Fruit fly (Drosophila melanogaster) whole organism, embryonic: ENCODE results near the gene Lamtor5.
A peak's percentile ranks its signal among the peaks of the same experiment; 100 is the strongest.

Source experiments
- Abd-B ChIP-seq: fragments of 200-800 bp; sonication (Bioruptor generic); optimal IDR thresholded peaks from 2 replicates; lab custom pipeline; 2018; ENCODE audit warnings: missing biosample characterization, mild to moderate bottlenecking, missing genetic modification characterization, moderate library complexity
- CG1024 ChIP-seq: fragments of 200-800 bp; sonication (Bioruptor generic); IDR thresholded peaks from 2 replicates; pipeline ENCODE4 v1.3.6; 2022; ENCODE audit warnings: missing biosample characterization, missing genetic modification characterization
- CG10431 ChIP-seq: fragments of 200-800 bp; sonication (Bioruptor generic); optimal IDR thresholded peaks from 3 replicates; lab custom pipeline; 2018; ENCODE audit warnings: missing biosample characterization, mild to moderate bottlenecking, missing genetic modification characterization
- CG14965 ChIP-seq: fragments of 200-800 bp; sonication (Bioruptor generic); optimal IDR thresholded peaks from 2 replicates; lab custom pipeline; 2016; ENCODE audit warnings: missing biosample characterization, missing genetic modification characterization, borderline replicate concordance
- CG15479 ChIP-seq: fragments of 200-800 bp; sonication (Bioruptor generic); optimal IDR thresholded peaks from 3 replicates; lab custom pipeline; 2019; ENCODE audit warnings: missing biosample characterization, mild to moderate bottlenecking, missing genetic modification characterization, moderate library complexity
- CG2889 ChIP-seq: fragments of 200-800 bp; sonication (Bioruptor generic); IDR thresholded peaks from 3 replicates; pipeline ENCODE4 v1.3.6; 2022; ENCODE audit warnings: missing biosample characterization, missing genetic modification characterization
- CG33557 ChIP-seq: fragments of 200-800 bp; sonication (Bioruptor generic); optimal IDR thresholded peaks from 2 replicates; lab custom pipeline; 2019; ENCODE audit warnings: missing biosample characterization, mild to moderate bottlenecking, missing genetic modification characterization, moderate library complexity
- CG3995 ChIP-seq: fragments of 200-800 bp; sonication (Bioruptor generic); optimal IDR thresholded peaks from 3 replicates; lab custom pipeline; 2016; ENCODE audit warnings: missing biosample characterization, missing genetic modification characterization
- CG5180 ChIP-seq: fragments of 200-800 bp; sonication (Bioruptor generic); optimal IDR thresholded peaks from 3 replicates; lab custom pipeline; 2017; ENCODE audit warnings: missing biosample characterization, missing genetic modification characterization, mild to moderate bottlenecking, moderate library complexity, missing genetic modification reagents
- CG7556 ChIP-seq: fragments of 200-800 bp; sonication (Bioruptor generic); optimal IDR thresholded peaks from 2 replicates; lab custom pipeline; 2017; ENCODE audit warnings: missing biosample characterization, mild to moderate bottlenecking, missing genetic modification characterization
- CG8359 ChIP-seq: fragments of 200-800 bp; sonication (Bioruptor generic); optimal IDR thresholded peaks from 2 replicates; lab custom pipeline; 2017; ENCODE audit warnings: missing biosample characterization, mild to moderate bottlenecking, missing genetic modification characterization, borderline replicate concordance
- Dp ChIP-seq: fragments of 200-800 bp; sonication (Bioruptor generic); optimal IDR thresholded peaks from 2 replicates; lab custom pipeline; 2018; ENCODE audit warnings: missing biosample characterization, mild to moderate bottlenecking, missing genetic modification characterization, moderate library complexity
- Drgx ChIP-seq: fragments of 200-800 bp; sonication (Bioruptor generic); IDR thresholded peaks from 2 replicates; pipeline ENCODE4 v1.3.6; 2022; ENCODE audit warnings: missing biosample characterization, missing genetic modification characterization
- Gug ChIP-seq: fragments of 200-800 bp; sonication (Bioruptor generic); IDR thresholded peaks from 4 replicates; pipeline ENCODE4 v1.3.6; 2022; ENCODE audit warnings: missing biosample characterization, missing genetic modification characterization
- H2.0 ChIP-seq: fragments of 200-800 bp; sonication (Bioruptor generic); IDR thresholded peaks from 2 replicates; pipeline ENCODE4 v1.3.6; 2022; ENCODE audit warnings: missing biosample characterization, missing genetic modification characterization
- Myb ChIP-seq: fragments of 200-800 bp; sonication (Bioruptor generic); optimal IDR thresholded peaks from 2 replicates; lab custom pipeline; 2016; ENCODE audit warnings: missing biosample characterization, missing genetic modification characterization
- Neu2 ChIP-seq: fragments of 200-800 bp; sonication (Bioruptor generic); optimal IDR thresholded peaks from 3 replicates; lab custom pipeline; 2016; ENCODE audit warnings: missing biosample characterization, missing genetic modification characterization, borderline replicate concordance
- Optix ChIP-seq: fragments of 200-800 bp; sonication (Bioruptor generic); IDR thresholded peaks from 3 replicates; pipeline ENCODE4 v1.3.6; 2022; ENCODE audit warnings: missing biosample characterization, missing genetic modification characterization
- PHDP ChIP-seq: fragments of 200-800 bp; sonication (Bioruptor generic); optimal IDR thresholded peaks from 3 replicates; lab custom pipeline; 2018; ENCODE audit warnings: missing biosample characterization, mild to moderate bottlenecking, missing genetic modification characterization, moderate library complexity
- Sox102F ChIP-seq: fragments of 200-800 bp; sonication (Bioruptor generic); optimal IDR thresholded peaks from 2 replicates; lab custom pipeline; 2018; ENCODE audit warnings: missing biosample characterization, mild to moderate bottlenecking, missing genetic modification characterization, moderate library complexity
- Sry-β ChIP-seq: fragments of 200-800 bp; sonication (Bioruptor generic); optimal IDR thresholded peaks from 2 replicates; lab custom pipeline; 2018; ENCODE audit warnings: missing biosample characterization, mild to moderate bottlenecking, missing genetic modification characterization, moderate library complexity
- Sry-δ ChIP-seq: fragments of 200-800 bp; sonication (Bioruptor generic); optimal IDR thresholded peaks from 2 replicates; lab custom pipeline; 2016; ENCODE audit warnings: missing biosample characterization, missing genetic modification characterization
- al ChIP-seq: fragments of 200-800 bp; sonication (Bioruptor generic); IDR thresholded peaks from 2 replicates; pipeline ENCODE4 v1.3.6; 2022; ENCODE audit warnings: missing biosample characterization, missing genetic modification characterization
- aop ChIP-seq: fragments of 200-800 bp; sonication (Bioruptor generic); IDR thresholded peaks from 2 replicates; pipeline ENCODE4 v1.3.6; 2022; ENCODE audit warnings: missing biosample characterization, missing genetic modification characterization
- cad ChIP-seq: fragments of >200 bp; optimal IDR thresholded peaks from 2 replicates; lab custom pipeline; 2017; ENCODE audit warnings: missing biosample characterization, missing genetic modification characterization
- chinmo ChIP-seq: fragments of 200-800 bp; sonication (Bioruptor generic); IDR thresholded peaks from 4 replicates; pipeline ENCODE4 v1.3.6; 2022; ENCODE audit warnings: missing biosample characterization, missing genetic modification characterization; ENCODE audit not compliant: partially characterized antibody
- chm ChIP-seq: fragments of 200-800 bp; sonication (Bioruptor generic); IDR thresholded peaks from 2 replicates; pipeline ENCODE4 v1.3.6; 2022; ENCODE audit warnings: missing biosample characterization, missing genetic modification characterization
- crp ChIP-seq, 2 experiments: fragments of 200-800 bp; sonication (Bioruptor generic); optimal IDR thresholded peaks; 2 replicates in 1 of 2; 3 replicates in 1 of 2; lab custom pipeline; 2017; ENCODE audit warnings: missing biosample characterization in 2 of 2, missing genetic modification characterization in 2 of 2, mild to moderate bottlenecking in 1 of 2, moderate library complexity in 1 of 2
- gce ChIP-seq: fragments of 200-800 bp; sonication (Bioruptor generic); IDR thresholded peaks from 3 replicates; pipeline ENCODE4 v1.3.6; 2022; ENCODE audit warnings: missing biosample characterization, missing genetic modification characterization
- pzg ChIP-seq: fragments of 200-800 bp; sonication (Bioruptor generic); optimal IDR thresholded peaks from 3 replicates; lab custom pipeline; 2018; ENCODE audit warnings: missing biosample characterization, mild to moderate bottlenecking, missing genetic modification characterization, moderate library complexity
- repo ChIP-seq: fragments of 200-800 bp; sonication (Bioruptor generic); optimal IDR thresholded peaks from 2 replicates; lab custom pipeline; 2016; ENCODE audit warnings: missing biosample characterization, missing genetic modification characterization
- scrt ChIP-seq: fragments of 200-800 bp; sonication (Bioruptor generic); optimal IDR thresholded peaks from 2 replicates; lab custom pipeline; 2018; ENCODE audit warnings: missing biosample characterization, mild to moderate bottlenecking, missing genetic modification characterization, moderate library complexity
- slou ChIP-seq: fragments of 200-800 bp; sonication (Bioruptor generic); optimal IDR thresholded peaks from 3 replicates; lab custom pipeline; 2016; ENCODE audit warnings: missing biosample characterization, missing genetic modification characterization
- sob ChIP-seq: fragments of 200-800 bp; sonication (Bioruptor generic); IDR thresholded peaks from 2 replicates; pipeline ENCODE4 v1.3.6; 2022; ENCODE audit warnings: missing biosample characterization, missing genetic modification characterization
- stwl ChIP-seq: fragments of 200-800 bp; sonication (Bioruptor generic); optimal IDR thresholded peaks from 3 replicates; lab custom pipeline; 2018; ENCODE audit warnings: missing biosample characterization, mild to moderate bottlenecking, missing genetic modification characterization, moderate library complexity
- tll ChIP-seq, 2 experiments: fragments of 200-800 bp in 1 of 2; fragments of >200 bp in 1 of 2; sonication (Bioruptor generic) in 1 of 2; optimal IDR thresholded peaks; 2 replicates each; lab custom pipeline; 2017 to 2019; ENCODE audit warnings: missing biosample characterization in 2 of 2, missing genetic modification characterization in 2 of 2, mild to moderate bottlenecking in 1 of 2, moderate library complexity in 1 of 2
- wek ChIP-seq: fragments of 200-800 bp; sonication (Bioruptor generic); optimal IDR thresholded peaks from 3 replicates; lab custom pipeline; 2018; ENCODE audit warnings: missing biosample characterization, mild to moderate bottlenecking, missing genetic modification characterization, moderate library complexity
- zen ChIP-seq: fragments of 200-800 bp; sonication (Bioruptor generic); optimal IDR thresholded peaks from 3 replicates; lab custom pipeline; 2018; ENCODE audit warnings: missing biosample characterization, mild to moderate bottlenecking, missing genetic modification characterization, moderate library complexity

The Lamtor5 gene

DNA sequence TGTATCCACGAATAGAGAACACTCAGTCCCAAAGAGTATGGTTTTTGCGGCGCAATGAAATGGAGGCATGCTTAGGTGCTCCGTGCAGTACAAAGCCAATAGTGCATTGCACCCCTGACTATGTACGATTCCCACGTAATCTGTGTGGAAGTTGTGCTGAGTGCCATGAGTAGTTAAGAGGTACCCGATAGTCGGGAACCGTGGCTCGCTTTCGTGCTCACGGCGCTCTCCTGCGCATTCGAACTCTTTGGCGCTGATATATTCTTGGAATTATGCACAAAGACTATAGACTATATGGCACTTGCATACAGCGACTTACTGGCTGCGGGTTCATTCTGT is 34.2 kb downstream of the Lamtor5 start (continued):
- peak; percentile 31 for TF ChIP-seq Sox102F (GFP tag; lab: Kevin White, UChicago)
- TF ChIP-seq slou (GFP tag; lab: Kevin White, UChicago) = no peak
- TF ChIP-seq CG2889 = no peak
- TF ChIP-seq Gug (GFP tag; lab: Robert Waterston, UW) = peak; percentile 12; the same call in 1 of the 4 replicates
- no peak for TF ChIP-seq chm
- TF ChIP-seq Optix (GFP tag; lab: Robert Waterston, UW) = 0 out of 3 replicates have a peak, but pooled peaks have one; percentile 39
- TF ChIP-seq pzg = no peak
- no peak for TF ChIP-seq Dp (GFP tag; lab: Kevin White, UChicago)
- TF ChIP-seq CG10431 = no peak
- no peak for TF ChIP-seq scrt (GFP tag; lab: Kevin White, UChicago)
- peak; percentile 73 for TF ChIP-seq Drgx (GFP tag; lab: Robert Waterston, UW)
- no peak for TF ChIP-seq repo (GFP tag; lab: Kevin White, UChicago)
- no peak for TF ChIP-seq aop (GFP tag; lab: Robert Waterston, UW)
- TF ChIP-seq sob = peak; percentile 48; the same call in 1 of the 2 replicates

DNA sequence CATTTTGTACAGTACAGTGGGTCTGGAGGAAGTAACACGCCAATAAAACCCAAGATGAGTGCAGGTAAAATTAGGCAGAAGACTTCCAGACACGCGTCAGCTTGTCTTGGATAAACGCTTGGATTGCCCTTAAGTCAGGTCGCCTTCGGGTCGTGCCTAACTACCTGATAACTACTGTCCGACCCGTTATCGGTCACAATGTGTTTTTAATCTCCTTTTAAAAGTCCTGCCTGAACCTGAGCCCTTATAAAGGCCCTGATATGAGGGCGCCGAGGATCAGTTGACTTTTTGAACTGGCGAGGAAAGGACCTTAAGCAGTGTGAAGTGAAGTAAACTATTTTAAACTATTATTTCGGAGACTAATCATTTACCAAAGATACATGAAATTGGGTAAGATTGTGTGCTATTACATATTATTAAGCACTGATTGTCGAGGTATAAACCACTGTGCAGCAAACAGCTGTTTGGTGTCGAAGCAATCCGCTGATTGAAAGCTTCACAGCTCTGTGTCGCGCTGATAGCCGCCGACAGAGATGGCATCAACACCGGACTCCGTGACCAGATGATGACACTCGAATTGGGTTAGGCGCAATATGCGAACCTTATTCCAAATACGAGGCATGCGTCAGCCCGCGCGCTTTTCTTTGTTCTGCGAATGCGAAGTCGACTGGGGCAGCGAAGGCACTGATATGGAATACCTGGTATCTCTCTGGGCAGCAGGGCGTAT is 34.7 kb downstream of the Lamtor5 start:
- TF ChIP-seq CG3995 (GFP tag; lab: Kevin White, UChicago) (peak; percentile 68), CG33557 (GFP tag; lab: Kevin White, UChicago) (no peak), zen (tag; lab: Kevin White, UChicago) (peak; percentile 81), CG5180 (no peak), chinmo (GFP tag; lab: Robert Waterston, UW) (0 out of 4 replicates have a peak, but pooled peaks have one; percentile 70), Neu2 (GFP tag; lab: Kevin White, UChicago) (peak; percentile 92), crp (GFP tag; optimal IDR thresholded peaks at IDR 0.05; lab: Kevin White, UChicago) (peak in 1 of 2 experiments; percentile 43), Sry-β (GFP tag; lab: Kevin White, UChicago) (no peak), PHDP (tag; lab: Kevin White, UChicago) (no peak), CG14965 (no peak), tll (GFP tag; optimal IDR thresholded peaks at IDR 0.05; lab: Kevin White, UChicago) (peak in 1 of 2 experiments; percentile 90), gce (GFP tag; lab: Robert Waterston, UW) (no peak), Sry-δ (GFP tag; lab: Kevin White, UChicago) (no peak), al (GFP tag; lab: Robert Waterston, UW) (no peak), CG8359 (GFP tag; lab: Kevin White, UChicago) (no peak), CG7556 (GFP tag; lab: Kevin White, UChicago) (no peak), Myb (GFP tag; lab: Kevin White, UChicago) (no peak), CG15479 (peak; percentile 67), H2.0 (no peak), cad (GFP tag; lab: Kevin White, UChicago) (peak; percentile 71), Abd-B (no peak), CG1024 (no peak)

DNA sequence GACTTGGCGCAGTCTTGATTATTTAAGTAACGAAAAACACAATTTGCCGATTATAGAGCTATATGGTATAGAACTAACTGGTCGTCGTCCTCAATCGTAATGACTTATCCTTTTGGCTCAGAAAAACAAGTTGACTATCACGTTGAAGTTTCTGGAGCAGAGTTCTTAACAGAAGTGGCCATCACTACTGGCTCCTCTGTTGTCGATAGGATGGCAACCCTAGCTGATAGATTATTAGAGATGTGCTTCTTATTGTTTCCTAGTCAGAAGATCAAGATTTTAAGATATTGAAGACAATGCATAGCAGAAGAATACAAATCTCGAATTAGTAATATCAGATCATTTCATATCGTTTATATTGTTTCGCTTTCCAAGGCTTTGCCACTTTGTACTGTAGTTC is 36.5 kb downstream of the Lamtor5 start, which contains the start of gene CG14811:
Gene CG14811 (minus strand): TSS at position 101 of the 400 bp plus-strand sequence.
- no peak for TF ChIP-seq wek
- TF ChIP-seq stwl (tag; lab: Kevin White, UChicago) = peak; percentile 10
- peak; percentile 13 for TF ChIP-seq Sry-δ (GFP tag; lab: Kevin White, UChicago)
